Worm (Caenorhabditis elegans) whole organism, L3 larva: ENCODE results near the gene F38H4.5.

Source experiments
- R02D3.7 ChIP-seq: fragments of 150-350 bp; optimal IDR thresholded peaks from 2 replicates; lab custom pipeline; 2014; ENCODE audit warnings: missing biosample characterization, missing genetic modification characterization
- ZK546.5 ChIP-seq: sonication (generic microtip); optimal IDR thresholded peaks from 2 replicates; lab custom pipeline; 2017; ENCODE audit warnings: missing biosample characterization, missing genetic modification characterization
- aly-2 ChIP-seq: fragments of 150-350 bp; optimal IDR thresholded peaks from 2 replicates; lab custom pipeline; 2014; ENCODE audit warnings: missing biosample characterization, missing genetic modification characterization
- ama-1 ChIP-seq: fragments of 150-350 bp; optimal IDR thresholded peaks from 2 replicates; lab custom pipeline; 2018
- ceh-28 ChIP-seq: fragments of 150-350 bp; optimal IDR thresholded peaks from 2 replicates; lab custom pipeline; 2014; ENCODE audit warnings: missing biosample characterization, missing genetic modification reagents, missing genetic modification characterization
- ceh-82 ChIP-seq: fragments of 150-350 bp; optimal IDR thresholded peaks from 2 replicates; lab custom pipeline; 2014; ENCODE audit warnings: missing biosample characterization, missing genetic modification characterization
- ceh-9 ChIP-seq: sonication (generic microtip); optimal IDR thresholded peaks from 2 replicates; lab custom pipeline; 2018; ENCODE audit warnings: missing biosample characterization, missing genetic modification characterization
- daf-12 ChIP-seq: fragments of 150-350 bp; optimal IDR thresholded peaks from 2 replicates; lab custom pipeline; 2014; ENCODE audit warnings: missing biosample characterization, missing genetic modification reagents, missing genetic modification characterization
- egl-27 ChIP-seq: sonication (generic microtip); optimal IDR thresholded peaks from 4 replicates; lab custom pipeline; 2017; ENCODE audit warnings: missing biosample characterization, missing genetic modification reagents, missing genetic modification characterization
- egl-5 ChIP-seq: fragments of 150-350 bp; optimal IDR thresholded peaks from 2 replicates; lab custom pipeline; 2017; ENCODE audit warnings: missing biosample characterization, missing genetic modification reagents, missing genetic modification characterization, inconsistent platforms
- elt-1 ChIP-seq: fragments of 150-350 bp; optimal IDR thresholded peaks from 2 replicates; lab custom pipeline; 2014; ENCODE audit warnings: missing biosample characterization, missing genetic modification characterization
- elt-2 ChIP-seq: sonication (generic microtip); optimal IDR thresholded peaks from 2 replicates; lab custom pipeline; 2016; ENCODE audit warnings: missing genetic modification reagents, mild to moderate bottlenecking, missing genetic modification characterization, missing compliant biosample characterization
- elt-3 ChIP-seq, 3 experiments: fragments of 150-350 bp in 1 of 3; sonication (generic microtip) in 2 of 3; optimal IDR thresholded peaks; 2 replicates in 2 of 3; 4 replicates in 1 of 3; lab custom pipeline; 2014 to 2017; ENCODE audit warnings: missing biosample characterization in 3 of 3, missing genetic modification characterization in 3 of 3
- eor-1 ChIP-seq, 2 experiments: fragments of 150-350 bp; optimal IDR thresholded peaks; 2 replicates each; lab custom pipeline; 2014 to 2018; ENCODE audit warnings: missing biosample characterization in 2 of 2, missing genetic modification characterization in 2 of 2
- fkh-10 ChIP-seq: sonication (generic microtip); optimal IDR thresholded peaks from 2 replicates; lab custom pipeline; 2017; ENCODE audit warnings: missing biosample characterization, missing genetic modification reagents, missing genetic modification characterization
- fkh-2 ChIP-seq: fragments of 150-350 bp; optimal IDR thresholded peaks from 2 replicates; lab custom pipeline; 2014; ENCODE audit warnings: missing biosample characterization, missing genetic modification reagents, missing genetic modification characterization
- fos-1 ChIP-seq: fragments of 150-350 bp; optimal IDR thresholded peaks from 2 replicates; lab custom pipeline; 2014; ENCODE audit warnings: missing biosample characterization, missing genetic modification characterization
- hmg-11 ChIP-seq: sonication (generic microtip); optimal IDR thresholded peaks from 2 replicates; lab custom pipeline; 2016; ENCODE audit warnings: missing genetic modification characterization, missing compliant biosample characterization
- jun-1 ChIP-seq: fragments of 150-350 bp; optimal IDR thresholded peaks from 2 replicates; lab custom pipeline; 2014; ENCODE audit warnings: missing biosample characterization, missing genetic modification reagents, missing genetic modification characterization
- lin-15B ChIP-seq: fragments of 150-350 bp; optimal IDR thresholded peaks from 2 replicates; lab custom pipeline; 2014; ENCODE audit warnings: missing biosample characterization, missing genetic modification characterization
- lin-39 ChIP-seq: fragments of 150-350 bp; optimal IDR thresholded peaks from 2 replicates; lab custom pipeline; 2018; ENCODE audit warnings: missing biosample characterization, missing genetic modification reagents, missing genetic modification characterization
- lsy-12 ChIP-seq: sonication (generic microtip); optimal IDR thresholded peaks from 2 replicates; lab custom pipeline; 2016; ENCODE audit warnings: mild to moderate bottlenecking, missing genetic modification characterization, missing compliant biosample characterization
- mdl-1 ChIP-seq: fragments of 150-350 bp; optimal IDR thresholded peaks from 2 replicates; lab custom pipeline; 2014; ENCODE audit warnings: missing biosample characterization, missing genetic modification characterization
- mml-1 ChIP-seq: fragments of 150-350 bp; sonication (generic microtip); optimal IDR thresholded peaks from 3 replicates; lab custom pipeline; 2014; ENCODE audit warnings: missing biosample characterization, missing genetic modification characterization
- nfya-1 ChIP-seq: sonication (generic microtip); optimal IDR thresholded peaks from 2 replicates; lab custom pipeline; 2017; ENCODE audit warnings: missing genetic modification characterization, mild to moderate bottlenecking, missing compliant biosample characterization, antibody characterized with exemption, moderate library complexity; ENCODE audit not compliant: insufficient read depth
- nhr-11 ChIP-seq: fragments of 150-350 bp; optimal IDR thresholded peaks from 2 replicates; lab custom pipeline; 2014; ENCODE audit warnings: missing biosample characterization, missing genetic modification characterization
- nhr-12 ChIP-seq: fragments of 150-350 bp; optimal IDR thresholded peaks from 2 replicates; lab custom pipeline; 2014; ENCODE audit warnings: missing biosample characterization, missing genetic modification characterization
- nhr-23 ChIP-seq: fragments of 150-350 bp; optimal IDR thresholded peaks from 2 replicates; lab custom pipeline; 2014; ENCODE audit warnings: missing biosample characterization, missing genetic modification reagents, missing genetic modification characterization
- nhr-237 ChIP-seq: fragments of 150-350 bp; optimal IDR thresholded peaks from 2 replicates; lab custom pipeline; 2014; ENCODE audit warnings: missing biosample characterization, missing genetic modification characterization
- nhr-25 ChIP-seq: sonication (generic microtip); optimal IDR thresholded peaks from 2 replicates; lab custom pipeline; 2017; ENCODE audit warnings: missing biosample characterization, missing genetic modification characterization
- nhr-28 ChIP-seq: fragments of 150-350 bp; optimal IDR thresholded peaks from 2 replicates; lab custom pipeline; 2014; ENCODE audit warnings: missing biosample characterization, missing genetic modification characterization
- nhr-43 ChIP-seq: sonication (generic microtip); optimal IDR thresholded peaks from 2 replicates; lab custom pipeline; 2016; ENCODE audit warnings: mild to moderate bottlenecking, missing genetic modification characterization, missing compliant biosample characterization; ENCODE audit not compliant: poor library complexity, severe bottlenecking
- nhr-67 ChIP-seq: fragments of 150-350 bp; optimal IDR thresholded peaks from 2 replicates; lab custom pipeline; 2014; ENCODE audit warnings: missing biosample characterization, missing genetic modification characterization
- nhr-76 ChIP-seq: fragments of 150-350 bp; sonication (generic microtip); optimal IDR thresholded peaks from 5 replicates; lab custom pipeline; 2014; ENCODE audit warnings: missing biosample characterization, missing genetic modification characterization
- nhr-77 ChIP-seq: fragments of 150-350 bp; optimal IDR thresholded peaks from 2 replicates; lab custom pipeline; 2014; ENCODE audit warnings: missing biosample characterization, missing genetic modification characterization
- pha-4 ChIP-seq: fragments of 150-350 bp; optimal IDR thresholded peaks from 2 replicates; lab custom pipeline; 2014; ENCODE audit warnings: missing biosample characterization, missing genetic modification reagents, missing genetic modification characterization
- pqm-1 ChIP-seq: fragments of 150-350 bp; optimal IDR thresholded peaks from 2 replicates; lab custom pipeline; 2017; ENCODE audit warnings: missing biosample characterization, missing genetic modification characterization, inconsistent platforms
- sea-2 ChIP-seq: fragments of 150-350 bp; sonication (generic microtip); optimal IDR thresholded peaks from 4 replicates; lab custom pipeline; 2014; ENCODE audit warnings: missing biosample characterization, missing genetic modification reagents, missing genetic modification characterization
- skn-1 ChIP-seq: fragments of 150-350 bp; optimal IDR thresholded peaks from 2 replicates; lab custom pipeline; 2014; ENCODE audit warnings: missing biosample characterization, missing genetic modification characterization
- snpc-4 ChIP-seq: fragments of 150-350 bp; optimal IDR thresholded peaks from 2 replicates; lab custom pipeline; 2014; ENCODE audit warnings: missing biosample characterization, missing genetic modification characterization
- tbx-2 ChIP-seq: sonication (generic microtip); optimal IDR thresholded peaks from 2 replicates; lab custom pipeline; 2016; ENCODE audit warnings: mild to moderate bottlenecking, missing genetic modification characterization, missing compliant biosample characterization
- unc-39 ChIP-seq: sonication (generic microtip); optimal IDR thresholded peaks from 4 replicates; lab custom pipeline; 2017; ENCODE audit warnings: missing biosample characterization, missing genetic modification characterization
- unc-62 ChIP-seq: fragments of 150-350 bp; sonication (generic microtip); optimal IDR thresholded peaks from 4 replicates; lab custom pipeline; 2014; ENCODE audit warnings: missing biosample characterization, missing genetic modification reagents, missing genetic modification characterization
- zag-1 ChIP-seq: fragments of 150-350 bp; optimal IDR thresholded peaks from 2 replicates; lab custom pipeline; 2014; ENCODE audit warnings: missing biosample characterization, missing genetic modification characterization
- ztf-11 ChIP-seq: fragments of 150-350 bp; optimal IDR thresholded peaks from 2 replicates; lab custom pipeline; 2014; ENCODE audit warnings: missing biosample characterization, missing genetic modification characterization
- ztf-4 ChIP-seq: fragments of 150-350 bp; optimal IDR thresholded peaks from 2 replicates; lab custom pipeline; 2014; ENCODE audit warnings: missing biosample characterization, missing genetic modification characterization

Gene F38H4.5

DNA sequence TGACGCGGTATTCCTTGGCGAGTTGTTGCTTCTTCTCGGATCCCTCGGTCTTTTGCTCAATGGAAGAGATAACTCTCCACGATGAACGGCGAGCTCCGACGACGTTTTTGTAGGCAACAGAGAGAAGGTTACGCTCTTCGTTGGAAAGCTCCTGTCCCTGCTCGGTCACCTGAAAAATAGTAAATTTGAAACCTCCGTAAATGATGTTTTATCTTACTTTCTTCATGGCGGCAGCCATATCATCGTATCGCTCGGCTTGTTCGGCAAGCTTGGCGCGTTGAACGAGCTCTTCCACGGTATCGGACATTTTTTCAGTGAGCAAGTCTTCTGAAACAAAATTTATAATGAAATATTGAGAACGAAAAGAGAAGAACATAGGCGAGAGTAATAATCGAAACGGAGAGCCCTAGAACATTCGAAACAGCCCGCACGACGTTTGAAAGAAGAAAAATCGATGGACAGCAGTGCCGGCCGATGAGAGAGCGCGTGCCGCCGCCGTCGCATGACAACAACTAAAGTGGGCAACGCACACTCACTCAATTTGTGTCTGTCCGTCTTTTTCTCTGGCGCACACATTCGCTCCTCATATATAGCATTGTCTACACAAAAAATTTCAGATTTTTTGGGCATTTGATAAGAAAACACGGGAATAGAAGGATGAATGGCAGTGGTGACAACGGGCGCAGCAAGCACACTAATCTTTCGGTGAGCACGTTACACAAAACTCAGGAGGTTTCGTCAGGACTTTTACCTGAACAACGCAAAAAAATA lies 30.2 kb upstream of the F38H4.5 start, which contains the start of the genes par-5 and M117.3:
Gene par-5 (minus strand): TSS at position 334 of the 771 bp plus-strand sequence.
Gene M117.3 (plus strand): TSS at position 616 of the 771 bp plus-strand sequence.
- no peak for TF ChIP-seq fos-1 (tag; lab: Kevin White, UChicago)
- TF ChIP-seq eor-1 (tag; optimal IDR thresholded peaks at IDR 0.05; lab: Kevin White, UChicago) = no peak
- no peak for TF ChIP-seq tbx-2 (tag; lab: Kevin White, UChicago)
- peak; percentile 79 for TF ChIP-seq nfya-1 (tag; lab: Kevin White, UChicago)
- TF ChIP-seq ceh-82 (tag; lab: Kevin White, UChicago) = no peak
- peak; percentile 75 for TF ChIP-seq egl-5 (tag; lab: Kevin White, UChicago)
- no peak for TF ChIP-seq skn-1
- peak; percentile 62 for TF ChIP-seq fkh-10 (GFP tag; lab: Kevin White, UChicago)
- no peak for TF ChIP-seq snpc-4 (tag; lab: Kevin White, UChicago)
- peak; percentile 61 for TF ChIP-seq pha-4
- no peak for TF ChIP-seq nhr-23 (tag; lab: Kevin White, UChicago)
- TF ChIP-seq nhr-76 (tag; lab: Kevin White, UChicago) = no peak
- peak; percentile 67 for TF ChIP-seq jun-1 (tag; lab: Kevin White, UChicago)
- no peak for TF ChIP-seq nhr-67 (tag; lab: Kevin White, UChicago)
- TF ChIP-seq elt-3 (tag; optimal IDR thresholded peaks at IDR 0.05; lab: Kevin White, UChicago) = no peak
- no peak for TF ChIP-seq nhr-28
- no peak for TF ChIP-seq ztf-11 (tag; lab: Kevin White, UChicago)
- TF ChIP-seq hmg-11 (tag; lab: Kevin White, UChicago) = peak; percentile 58
- TF ChIP-seq lsy-12 = peak; percentile 50
- peak; percentile 77 for TF ChIP-seq sea-2 (GFP tag; lab: Kevin White, UChicago)
- TF ChIP-seq ceh-9 = no peak
- no peak for TF ChIP-seq nhr-43 (tag; lab: Kevin White, UChicago)
- TF ChIP-seq pqm-1 (tag; lab: Kevin White, UChicago) = peak; percentile 49
- TF ChIP-seq ama-1 (lab: Kevin White, UChicago) = peak; percentile 20
- TF ChIP-seq unc-62 (GFP tag; lab: Kevin White, UChicago) = peak; percentile 19
- TF ChIP-seq lin-15B (tag; lab: Kevin White, UChicago) = peak; percentile 65
- TF ChIP-seq ceh-28 (tag; lab: Kevin White, UChicago) = peak; percentile 77
- no peak for TF ChIP-seq elt-1 (tag; lab: Kevin White, UChicago)
- TF ChIP-seq aly-2 (tag; lab: Kevin White, UChicago) = no peak
- TF ChIP-seq nhr-237 = no peak
- TF ChIP-seq unc-39 (tag; lab: Kevin White, UChicago) = no peak
- TF ChIP-seq mdl-1 (tag; lab: Kevin White, UChicago) = peak; percentile 51
- peak; percentile 61 for TF ChIP-seq lin-39
- TF ChIP-seq nhr-11 (tag; lab: Kevin White, UChicago) = no peak
- TF ChIP-seq nhr-12 (tag; lab: Kevin White, UChicago) = no peak
- TF ChIP-seq nhr-25 (tag; lab: Kevin White, UChicago) = no peak
- no peak for TF ChIP-seq R02D3.7
- TF ChIP-seq egl-27 (tag; lab: Kevin White, UChicago) = peak; percentile 10
- no peak for TF ChIP-seq daf-12 (tag; lab: Kevin White, UChicago)
- peak; percentile 80 for TF ChIP-seq elt-2
- no peak for TF ChIP-seq nhr-77 (tag; lab: Kevin White, UChicago)

- no peak for TF ChIP-seq eor-1 (tag; optimal IDR thresholded peaks at IDR 0.05; lab: Kevin White, UChicago)
- no peak for TF ChIP-seq daf-12 (tag; lab: Kevin White, UChicago)
- TF ChIP-seq elt-2 = no peak
- TF ChIP-seq ceh-9 = no peak
- TF ChIP-seq nfya-1 (tag; lab: Kevin White, UChicago) = peak; percentile 70
- no peak for TF ChIP-seq elt-1 (tag; lab: Kevin White, UChicago)
- TF ChIP-seq snpc-4 (tag; lab: Kevin White, UChicago) = peak; percentile 60
- peak; percentile 16 for TF ChIP-seq hmg-11 (tag; lab: Kevin White, UChicago)
- no peak for TF ChIP-seq skn-1
- TF ChIP-seq fkh-2 (tag; lab: Kevin White, UChicago) = no peak
- peak; percentile 30 for TF ChIP-seq ama-1 (lab: Kevin White, UChicago)
- TF ChIP-seq nhr-25 (tag; lab: Kevin White, UChicago) = peak; percentile 45
- no peak for TF ChIP-seq egl-27 (tag; lab: Kevin White, UChicago)
- no peak for TF ChIP-seq unc-39 (tag; lab: Kevin White, UChicago)
- no peak for TF ChIP-seq ztf-4 (tag; lab: Kevin White, UChicago)
- TF ChIP-seq lin-39 = peak; percentile 40
- TF ChIP-seq nhr-12 (tag; lab: Kevin White, UChicago) = no peak
- TF ChIP-seq nhr-77 (tag; lab: Kevin White, UChicago) = no peak
- TF ChIP-seq nhr-237 = no peak
- TF ChIP-seq zag-1 (tag; lab: Kevin White, UChicago) = no peak
- TF ChIP-seq pha-4 = peak; percentile 40
- TF ChIP-seq mml-1 (tag; lab: Kevin White, UChicago) = no peak
- no peak for TF ChIP-seq ztf-11 (tag; lab: Kevin White, UChicago)
- no peak for TF ChIP-seq tbx-2 (tag; lab: Kevin White, UChicago)
- TF ChIP-seq fkh-10 (GFP tag; lab: Kevin White, UChicago) = no peak
- TF ChIP-seq ZK546.5 (tag; lab: Kevin White, UChicago) = no peak
- no peak for TF ChIP-seq ceh-28 (tag; lab: Kevin White, UChicago)
- no peak for TF ChIP-seq unc-62 (GFP tag; lab: Kevin White, UChicago)
- peak; percentile 55 for TF ChIP-seq nhr-23 (tag; lab: Kevin White, UChicago)
- peak; percentile 13 for TF ChIP-seq lsy-12
- TF ChIP-seq jun-1 (tag; lab: Kevin White, UChicago) = no peak
- TF ChIP-seq nhr-76 (tag; lab: Kevin White, UChicago) = no peak
- no peak for TF ChIP-seq nhr-28
- no peak for TF ChIP-seq nhr-11 (tag; lab: Kevin White, UChicago)
- no peak for TF ChIP-seq egl-5 (tag; lab: Kevin White, UChicago)
Observed at ce11 chrIV:11822454-11822853, 29.5 kb upstream of the F38H4.5 start.
